Fruit fly (Drosophila melanogaster): ENCODE data around the gene caup.

The caup gene

DNA sequence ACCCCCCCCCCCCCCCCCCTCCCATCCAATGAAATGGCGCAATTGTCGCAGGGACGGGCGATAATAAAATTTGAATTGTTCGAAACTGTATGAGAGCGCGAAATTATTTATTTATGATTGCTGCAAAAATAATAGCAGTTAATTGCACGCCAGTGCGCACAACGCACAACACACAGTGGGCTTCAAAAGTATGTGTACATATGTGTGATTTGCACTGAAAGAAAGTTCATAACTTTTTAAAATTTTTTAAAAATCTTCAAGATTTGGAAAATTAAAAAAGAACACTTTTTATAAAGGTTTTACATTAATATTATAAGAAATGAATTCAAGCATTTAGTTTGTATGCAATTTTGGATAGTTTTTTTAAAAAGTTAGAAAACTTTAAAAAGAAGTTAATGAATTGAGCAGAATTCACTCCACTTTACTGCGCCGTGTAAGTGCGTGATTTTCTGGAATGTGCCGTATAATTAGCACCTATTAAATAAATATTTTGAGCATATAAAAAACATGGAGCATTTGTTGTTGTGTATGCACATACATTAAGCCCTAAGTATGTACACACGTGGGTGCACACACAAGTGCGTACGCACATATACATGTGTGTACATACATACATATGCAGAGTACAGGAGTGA, 19.3 kb upstream of the caup start:
- TF ChIP-seq Crg-1 (GFP tag; optimal IDR thresholded peaks at IDR 0.05): no peak
- no peak for TF ChIP-seq CG7101 (tag; optimal IDR thresholded peaks at IDR 0.05)
- TF ChIP-seq CG7045 (GFP tag; optimal IDR thresholded peaks at IDR 0.05): no peak
- no peak for TF ChIP-seq CG5204 (GFP tag; optimal IDR thresholded peaks at IDR 0.05)
- TF ChIP-seq Hr96 (GFP tag; optimal IDR thresholded peaks at IDR 0.05): no peak
- no peak for TF ChIP-seq cic (GFP tag; optimal IDR thresholded peaks at IDR 0.05)
- TF ChIP-seq Mnt (GFP tag; optimal IDR thresholded peaks at IDR 0.05): no peak
- no peak for TF ChIP-seq ovo (GFP tag; optimal IDR thresholded peaks at IDR 0.05)
- TF ChIP-seq Clk (GFP tag; optimal IDR thresholded peaks at IDR 0.05): no peak

DNA sequence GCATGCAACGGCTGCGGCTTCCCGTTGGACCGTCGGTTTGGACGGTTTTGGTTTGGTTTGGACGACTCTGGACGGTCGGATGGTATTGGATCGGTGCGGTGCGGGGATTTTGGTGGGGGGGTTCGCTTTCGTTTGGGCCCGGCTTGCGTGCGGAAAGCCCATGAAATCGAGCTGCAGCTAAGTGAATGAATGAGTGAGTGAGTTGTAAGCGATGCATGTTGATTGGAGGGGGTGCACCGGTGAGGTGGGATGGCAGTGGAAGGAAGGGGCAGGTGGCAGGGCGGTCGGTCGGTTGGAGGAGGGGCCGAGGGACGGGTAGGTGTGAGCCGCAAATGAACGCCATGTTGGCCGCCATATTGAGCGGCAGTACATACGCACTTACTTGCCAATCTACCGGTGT, 18.7 kb upstream of the caup start:
- TF ChIP-seq Hr96 (GFP tag; optimal IDR thresholded peaks at IDR 0.05) (no peak), cic (GFP tag; optimal IDR thresholded peaks at IDR 0.05) (no peak), CG33017 (tag; optimal IDR thresholded peaks at IDR 0.05) (no peak), Clk (GFP tag; optimal IDR thresholded peaks at IDR 0.05) (no peak), ovo (GFP tag; optimal IDR thresholded peaks at IDR 0.05) (no peak), pad (GFP tag; optimal IDR thresholded peaks at IDR 0.05) (no peak), Crg-1 (GFP tag; optimal IDR thresholded peaks at IDR 0.05) (no peak), CG11617 (GFP tag; optimal IDR thresholded peaks at IDR 0.05) (no peak), bab1 (GFP tag; optimal IDR thresholded peaks at IDR 0.05) (no peak), CG5204 (GFP tag; optimal IDR thresholded peaks at IDR 0.05) (no peak), Mnt (GFP tag; optimal IDR thresholded peaks at IDR 0.05) (no peak), CG1620 (GFP tag; optimal IDR thresholded peaks at IDR 0.05) (no peak), kay (GFP tag; ENCODE audit: borderline replicate concordance) (no peak), toe (GFP tag; optimal IDR thresholded peaks at IDR 0.05) (no peak), CG14711 (tag; optimal IDR thresholded peaks at IDR 0.05) (no peak), CG7045 (GFP tag; optimal IDR thresholded peaks at IDR 0.05) (no peak), CG7101 (tag; optimal IDR thresholded peaks at IDR 0.05) (no peak), tj (GFP tag; optimal IDR thresholded peaks at IDR 0.05) (no peak)

- no peak for TF ChIP-seq CG12768 (GFP tag; optimal IDR thresholded peaks at IDR 0.05)
- TF ChIP-seq Mnt (GFP tag; optimal IDR thresholded peaks at IDR 0.05): no peak
- TF ChIP-seq Hr96 (GFP tag; optimal IDR thresholded peaks at IDR 0.05): no peak
- no peak for TF ChIP-seq pad (GFP tag; optimal IDR thresholded peaks at IDR 0.05)
Measured at dm6 chr3L:12594852-12595251, 14.6 kb upstream of the caup start.

DNA sequence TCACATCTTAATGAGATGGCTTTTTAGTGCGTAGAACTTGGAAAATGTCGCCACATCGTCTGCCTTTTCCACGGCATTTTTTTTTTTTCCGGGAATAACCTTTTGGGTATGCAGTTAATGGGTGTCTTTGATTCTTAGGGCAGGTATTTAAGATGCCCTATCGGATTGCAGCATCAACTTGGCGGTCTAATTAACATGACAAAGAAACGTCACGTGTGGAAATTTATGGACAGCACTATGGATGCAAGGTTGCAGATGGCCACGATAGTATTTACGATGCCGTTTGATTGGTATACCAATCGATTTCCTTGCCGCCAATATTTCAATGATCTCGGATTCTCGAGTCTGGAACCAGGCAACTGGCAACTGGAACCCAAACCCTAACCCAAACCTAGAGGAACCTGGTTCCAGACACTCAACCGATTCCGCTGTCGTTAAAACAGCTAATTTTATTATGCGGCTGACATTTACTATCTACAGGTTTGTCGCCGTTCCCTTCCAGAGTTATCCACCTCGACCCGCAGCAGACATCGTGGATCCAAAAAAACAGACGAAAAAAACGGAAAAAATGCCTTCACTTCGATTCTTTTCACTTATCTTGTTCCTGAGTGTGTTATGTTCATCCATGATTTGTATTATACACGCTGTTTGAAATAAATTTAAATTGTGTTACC, 8.1 kb upstream of the caup start:
- no peak for TF ChIP-seq CG14711 (tag; optimal IDR thresholded peaks at IDR 0.05)
- TF ChIP-seq CG12768 (GFP tag; optimal IDR thresholded peaks at IDR 0.05): no peak
- no peak for TF ChIP-seq cic (GFP tag; optimal IDR thresholded peaks at IDR 0.05)
- no peak for TF ChIP-seq ovo (GFP tag; optimal IDR thresholded peaks at IDR 0.05)
- no peak for TF ChIP-seq CG11617 (GFP tag; optimal IDR thresholded peaks at IDR 0.05)
- no peak for TF ChIP-seq kay (GFP tag; ENCODE audit: borderline replicate concordance)
- TF ChIP-seq toe (GFP tag; optimal IDR thresholded peaks at IDR 0.05): no peak
- TF ChIP-seq cnc (optimal IDR thresholded peaks at IDR 0.05): no peak
- no peak for TF ChIP-seq Crg-1 (GFP tag; optimal IDR thresholded peaks at IDR 0.05)

DNA sequence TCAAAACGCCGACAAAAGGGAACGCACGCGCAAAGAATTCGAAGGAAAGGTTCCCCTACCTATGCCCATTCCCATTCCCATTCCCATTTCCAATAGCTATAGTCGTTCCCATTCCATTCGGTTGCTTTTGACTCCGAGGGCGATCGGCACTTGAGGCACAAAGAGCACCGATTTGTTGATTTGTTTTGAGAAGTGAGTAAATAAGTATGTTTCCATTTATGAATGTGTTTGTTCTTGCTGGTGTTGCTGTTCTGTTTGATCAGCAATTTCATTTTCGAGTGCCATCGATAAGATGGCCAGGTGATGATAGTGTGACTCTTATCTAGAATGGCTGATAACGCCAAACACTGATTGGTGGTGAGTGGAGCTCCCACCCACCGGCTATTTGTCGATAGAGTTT, 3.1 kb upstream of the caup start:
- no peak for TF ChIP-seq bab1 (GFP tag; optimal IDR thresholded peaks at IDR 0.05)
- TF ChIP-seq CG7045 (GFP tag; optimal IDR thresholded peaks at IDR 0.05): no peak
- no peak for TF ChIP-seq tj (GFP tag; optimal IDR thresholded peaks at IDR 0.05)
- no peak for TF ChIP-seq CG12768 (GFP tag; optimal IDR thresholded peaks at IDR 0.05)
- TF ChIP-seq cnc (optimal IDR thresholded peaks at IDR 0.05): no peak
- no peak for TF ChIP-seq Crg-1 (GFP tag; optimal IDR thresholded peaks at IDR 0.05)
- TF ChIP-seq Mnt (GFP tag; optimal IDR thresholded peaks at IDR 0.05): no peak
- no peak for TF ChIP-seq toe (GFP tag; optimal IDR thresholded peaks at IDR 0.05)
- TF ChIP-seq CG1620 (GFP tag; optimal IDR thresholded peaks at IDR 0.05): no peak
- no peak for TF ChIP-seq Hr96 (GFP tag; optimal IDR thresholded peaks at IDR 0.05)
- TF ChIP-seq CG7101 (tag; optimal IDR thresholded peaks at IDR 0.05): no peak
- no peak for TF ChIP-seq kay (GFP tag; ENCODE audit: borderline replicate concordance)
- TF ChIP-seq cic (GFP tag; optimal IDR thresholded peaks at IDR 0.05): no peak
- TF ChIP-seq CG11617 (GFP tag; optimal IDR thresholded peaks at IDR 0.05): no peak
- TF ChIP-seq pad (GFP tag; optimal IDR thresholded peaks at IDR 0.05): no peak
- no peak for TF ChIP-seq ovo (GFP tag; optimal IDR thresholded peaks at IDR 0.05)
- no peak for TF ChIP-seq Clk (GFP tag; optimal IDR thresholded peaks at IDR 0.05)
- TF ChIP-seq CG33017 (tag; optimal IDR thresholded peaks at IDR 0.05): no peak
- no peak for TF ChIP-seq CG5204 (GFP tag; optimal IDR thresholded peaks at IDR 0.05)

DNA sequence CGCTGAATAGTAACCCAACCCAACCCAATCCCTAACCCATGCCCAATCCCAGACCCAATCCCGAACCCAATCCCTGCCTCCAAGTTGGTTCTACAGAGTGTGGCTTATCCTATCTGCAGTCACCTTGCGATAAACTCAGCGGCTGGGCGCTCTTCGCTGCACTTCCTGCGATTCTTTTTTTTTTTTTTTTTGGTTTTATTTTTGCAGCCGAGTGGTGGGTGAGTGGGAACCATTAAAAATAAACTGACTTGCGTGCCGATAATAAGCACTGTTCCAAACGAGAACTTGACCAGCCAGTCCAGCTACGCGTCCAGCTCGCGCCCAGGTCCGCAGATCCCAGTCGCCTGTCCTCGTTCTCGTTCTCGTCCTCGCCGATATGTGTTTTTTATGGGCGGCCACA, 5.6 kb downstream of the caup start:
- TF ChIP-seq cnc (optimal IDR thresholded peaks at IDR 0.05) (no peak), Clk (GFP tag; optimal IDR thresholded peaks at IDR 0.05) (no peak), CG12768 (GFP tag; optimal IDR thresholded peaks at IDR 0.05) (no peak), bab1 (GFP tag; optimal IDR thresholded peaks at IDR 0.05) (no peak), CG7045 (GFP tag; optimal IDR thresholded peaks at IDR 0.05) (no peak)

dm6 chr3L:12616400-12616799, 7.0 kb downstream of the caup start:
- TF ChIP-seq CG33017 (tag; optimal IDR thresholded peaks at IDR 0.05) (no peak), ovo (GFP tag; optimal IDR thresholded peaks at IDR 0.05) (no peak), Clk (GFP tag; optimal IDR thresholded peaks at IDR 0.05) (no peak), CG7045 (GFP tag; optimal IDR thresholded peaks at IDR 0.05) (no peak), Mnt (GFP tag; optimal IDR thresholded peaks at IDR 0.05) (no peak), kay (GFP tag; ENCODE audit: borderline replicate concordance) (no peak), cic (GFP tag; optimal IDR thresholded peaks at IDR 0.05) (no peak), cnc (optimal IDR thresholded peaks at IDR 0.05) (no peak), Hr96 (GFP tag; optimal IDR thresholded peaks at IDR 0.05) (no peak), CG7101 (tag; optimal IDR thresholded peaks at IDR 0.05) (no peak), CG12768 (GFP tag; optimal IDR thresholded peaks at IDR 0.05) (no peak), CG11617 (GFP tag; optimal IDR thresholded peaks at IDR 0.05) (no peak), tj (GFP tag; optimal IDR thresholded peaks at IDR 0.05) (no peak), toe (GFP tag; optimal IDR thresholded peaks at IDR 0.05) (no peak), pad (GFP tag; optimal IDR thresholded peaks at IDR 0.05) (no peak)

Data from whole organism, adult.